Worm (Caenorhabditis elegans): ENCODE measurements around the gene M01F1.4.

- TF ChIP-seq jun-1 (tag; optimal IDR thresholded peaks at IDR 0.05) (no peak), tbx-2 (tag; optimal IDR thresholded peaks at IDR 0.05) (no peak), mdl-1 (tag; optimal IDR thresholded peaks at IDR 0.05) (no peak), fos-1 (tag; optimal IDR thresholded peaks at IDR 0.05) (no peak), sea-2 (GFP tag; optimal IDR thresholded peaks at IDR 0.05) (no peak), nhr-237 (tag; optimal IDR thresholded peaks at IDR 0.05) (no peak), nhr-43 (tag; optimal IDR thresholded peaks at IDR 0.05; ENCODE audit: poor library complexity, severe bottlenecking) (peak; percentile 3)
These were observed 23.8 kb downstream of the M01F1.4 start for ce11 chrIII:3486055-3486454.

Data from whole organism, L3 larva.